Worm (Caenorhabditis elegans) whole organism, late embryonic: ENCODE results near the gene F13D12.10.

Experiments used
- ama-1 ChIP-seq: fragments of 150-350 bp; optimal IDR thresholded peaks from 2 replicates; lab custom pipeline; 2014
- ceh-22 ChIP-seq: sonication (generic microtip); optimal IDR thresholded peaks from 2 replicates; lab custom pipeline; 2017; ENCODE audit warnings: missing biosample characterization, missing genetic modification characterization
- hlh-13 ChIP-seq: fragments of 200-800 bp; sonication (Bioruptor generic); optimal IDR thresholded peaks from 2 replicates; lab custom pipeline; 2018; ENCODE audit warnings: mild to moderate bottlenecking, missing genetic modification characterization, missing compliant biosample characterization

DNA sequence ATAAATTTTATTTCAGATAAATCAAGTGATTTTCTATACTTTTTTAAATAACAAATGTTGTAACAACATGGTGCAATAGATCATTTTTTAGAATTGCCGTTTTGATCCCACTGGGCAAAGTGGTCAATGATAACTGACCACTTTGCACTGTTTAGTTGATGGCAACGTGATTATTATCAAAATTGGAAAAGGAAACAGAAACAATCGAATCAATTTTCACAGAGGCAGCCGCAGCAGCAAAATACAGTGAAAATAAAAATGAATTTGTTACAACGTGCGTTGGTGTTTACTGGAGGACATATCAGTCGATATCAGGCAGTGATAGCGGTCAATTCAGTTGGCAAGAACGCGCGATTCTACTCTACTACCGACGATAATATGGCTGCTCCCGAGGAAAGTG, 7.8 kb upstream of the F13D12.10 start, which contains the start of gene VF13D12L.3:
- TF ChIP-seq hlh-13 (GFP tag; lab: Kevin White, UChicago) (no peak), ceh-22 (tag; lab: Kevin White, UChicago) (no peak), ama-1 (lab: Kevin White, UChicago) (no peak)
